Worm (Caenorhabditis elegans): ENCODE data around the gene mtm-5.

DNA sequence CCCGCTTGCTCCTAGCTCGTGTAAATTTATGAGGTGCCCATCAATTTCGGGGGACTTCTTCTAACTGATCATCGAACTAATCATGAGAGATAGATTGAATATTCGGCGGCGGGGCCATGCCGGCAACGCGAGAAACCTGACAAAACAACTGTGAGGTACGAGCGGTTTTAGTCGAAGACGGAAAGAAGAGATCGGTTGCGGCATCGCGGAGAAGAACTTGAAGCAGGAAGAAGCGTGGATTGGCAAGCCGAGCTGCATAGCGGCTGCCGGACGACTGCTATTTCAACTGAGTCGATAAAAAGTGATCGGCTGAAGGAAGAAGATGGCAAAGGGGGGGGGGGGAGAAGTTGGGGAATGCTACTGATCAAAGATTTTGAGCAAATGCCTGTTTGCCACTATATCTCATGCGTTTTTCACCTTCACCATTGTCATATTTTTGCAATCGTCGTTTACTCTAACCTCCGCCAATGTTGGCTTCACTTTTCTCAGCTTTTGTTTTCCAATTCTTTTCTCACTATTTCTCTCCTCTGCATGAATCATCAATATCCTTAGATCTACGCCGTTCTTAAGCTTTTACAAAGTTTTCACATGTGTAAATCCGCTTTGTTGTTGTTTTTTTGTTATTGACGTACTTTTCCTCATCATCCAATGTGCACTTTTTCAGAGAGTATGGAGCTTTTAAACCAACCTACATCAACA lies 47.6 kb downstream of the mtm-5 start, which contains the start of gene pqn-62:
- no peak for TF ChIP-seq lsy-2 (tag; optimal IDR thresholded peaks at IDR 0.05)
- TF ChIP-seq nhr-76 (tag; optimal IDR thresholded peaks at IDR 0.05), result no peak
- no peak for TF ChIP-seq snpc-4 (tag; optimal IDR thresholded peaks at IDR 0.05)
- no peak for TF ChIP-seq mep-1 (tag; optimal IDR thresholded peaks at IDR 0.05)
- no peak for TF ChIP-seq ztf-11 (tag; optimal IDR thresholded peaks at IDR 0.05)
- no peak for TF ChIP-seq blmp-1 (tag; optimal IDR thresholded peaks at IDR 0.05)

Data from whole organism, mixed stage, embryonic.